Worm (Caenorhabditis elegans) whole organism, L4 larva: Measurements from ENCODE around the gene CD4.8.

Experiments
- F44E2.7 ChIP-seq: fragments of 200-800 bp; sonication (Bioruptor generic); IDR thresholded peaks from 2 replicates; pipeline ENCODE4 v2.1.2; 2022; ENCODE audit warnings: missing genetic modification characterization, missing compliant biosample characterization
- F49E8.2 ChIP-seq: sonication (generic microtip); optimal IDR thresholded peaks from 2 replicates; lab custom pipeline; 2016; ENCODE audit warnings: missing compliant biosample characterization, mild to moderate bottlenecking, missing genetic modification characterization, borderline replicate concordance
- R02D3.7 ChIP-seq: fragments of 150-350 bp; sonication (generic microtip); optimal IDR thresholded peaks from 3 replicates; lab custom pipeline; 2014; ENCODE audit warnings: missing biosample characterization, missing genetic modification characterization
- Y48G9A.11 ChIP-seq: fragments of 200-800 bp; sonication (Bioruptor generic); IDR thresholded peaks from 2 replicates; pipeline ENCODE4 v1.3.6; 2022; ENCODE audit warnings: missing genetic modification reagents, missing genetic modification characterization, missing compliant biosample characterization
- Y5F2A.4 ChIP-seq: fragments of 200-800 bp; sonication (Bioruptor generic); optimal IDR thresholded peaks from 2 replicates; lab custom pipeline; 2018; ENCODE audit warnings: mild to moderate bottlenecking, missing genetic modification characterization, missing compliant biosample characterization
- ZK546.5 ChIP-seq, 2 experiments: sonication (generic microtip); optimal IDR thresholded peaks; 2 replicates each; lab custom pipeline; 2017; ENCODE audit warnings: missing biosample characterization in 2 of 2, missing genetic modification characterization in 2 of 2
- arid-1 ChIP-seq: fragments of 200-800 bp; sonication (Bioruptor generic); conservative IDR thresholded peaks from 2 replicates; pipeline ENCODE4 v1.3.6; 2022; ENCODE audit warnings: missing genetic modification reagents, missing genetic modification characterization, missing compliant biosample characterization
- ces-1 ChIP-seq: fragments of 150-350 bp; sonication (generic microtip); optimal IDR thresholded peaks from 4 replicates; lab custom pipeline; 2014; ENCODE audit warnings: missing biosample characterization, missing genetic modification reagents, missing genetic modification characterization
- ctbp-1 ChIP-seq: fragments of 200-800 bp; sonication (Bioruptor generic); IDR thresholded peaks from 2 replicates; pipeline ENCODE4 v1.3.6; 2022; ENCODE audit warnings: missing genetic modification reagents, missing genetic modification characterization, missing compliant biosample characterization
- daf-16 ChIP-seq, 3 experiments: sonication (generic microtip); optimal IDR thresholded peaks; 2 replicates each; lab custom pipeline; 2016 to 2017; ENCODE audit warnings: missing genetic modification characterization in 3 of 3, missing genetic modification reagents in 3 of 3, mild to moderate bottlenecking in 2 of 3, missing compliant biosample characterization in 2 of 3, missing biosample characterization in 1 of 3, moderate library complexity in 1 of 3
- dmd-6 ChIP-seq: fragments of 200-800 bp; sonication (Bioruptor generic); IDR thresholded peaks from 2 replicates; pipeline ENCODE4 v1.3.6; 2022; ENCODE audit warnings: missing genetic modification reagents, missing genetic modification characterization, missing compliant biosample characterization
- dmd-8 ChIP-seq: fragments of 200-800 bp; sonication (Bioruptor generic); IDR thresholded peaks from 2 replicates; pipeline ENCODE4 v1.3.6; 2022; ENCODE audit warnings: missing genetic modification characterization, missing compliant biosample characterization
- dpl-1 ChIP-seq: fragments of 150-350 bp; optimal IDR thresholded peaks from 2 replicates; lab custom pipeline; 2014; ENCODE audit warnings: missing biosample characterization, missing genetic modification reagents, missing genetic modification characterization
- dve-1 ChIP-seq: sonication (generic microtip); optimal IDR thresholded peaks from 2 replicates; lab custom pipeline; 2017; ENCODE audit warnings: antibody characterized with exemption, mild to moderate bottlenecking, missing genetic modification characterization, missing compliant biosample characterization; ENCODE audit not compliant: insufficient read depth
- hlh-11 ChIP-seq: fragments of 200-800 bp; sonication (Bioruptor generic); optimal IDR thresholded peaks from 2 replicates; lab custom pipeline; 2018; ENCODE audit warnings: mild to moderate bottlenecking, missing genetic modification characterization, missing compliant biosample characterization
- hlh-30 ChIP-seq: sonication (generic microtip); optimal IDR thresholded peaks from 2 replicates; lab custom pipeline; 2017; ENCODE audit warnings: antibody characterized with exemption, mild to moderate bottlenecking, missing genetic modification characterization, missing compliant biosample characterization; ENCODE audit not compliant: insufficient read depth
- lim-7 ChIP-seq: fragments of 200-800 bp; sonication (Bioruptor generic); IDR thresholded peaks from 2 replicates; pipeline ENCODE4 v1.3.6; 2022; ENCODE audit warnings: missing genetic modification characterization, missing compliant biosample characterization
- mdl-1 ChIP-seq, 2 experiments: fragments of 150-350 bp in 1 of 2; sonication (generic microtip) in 1 of 2; optimal IDR thresholded peaks; 2 replicates each; lab custom pipeline; 2014 to 2017; ENCODE audit warnings: missing biosample characterization in 2 of 2, missing genetic modification characterization in 2 of 2
- mxl-2 ChIP-seq: fragments of 200-800 bp; sonication (Bioruptor generic); conservative IDR thresholded peaks from 2 replicates; pipeline ENCODE4 v1.3.6; 2022; ENCODE audit warnings: missing genetic modification reagents, missing genetic modification characterization, missing compliant biosample characterization
- mxl-3 ChIP-seq: fragments of 200-800 bp; sonication (Bioruptor generic); optimal IDR thresholded peaks from 2 replicates; lab custom pipeline; 2018; ENCODE audit warnings: mild to moderate bottlenecking, missing genetic modification characterization, missing compliant biosample characterization
- nhr-11 ChIP-seq: fragments of 150-350 bp; optimal IDR thresholded peaks from 2 replicates; lab custom pipeline; 2014; ENCODE audit warnings: missing biosample characterization, missing genetic modification characterization
- nhr-111 ChIP-seq: fragments of 200-800 bp; sonication (Bioruptor generic); optimal IDR thresholded peaks from 2 replicates; lab custom pipeline; 2018; ENCODE audit warnings: mild to moderate bottlenecking, missing genetic modification characterization, missing compliant biosample characterization
- nhr-28 ChIP-seq: fragments of 150-350 bp; optimal IDR thresholded peaks from 2 replicates; lab custom pipeline; 2014; ENCODE audit warnings: missing biosample characterization, missing genetic modification characterization
- nhr-41 ChIP-seq: fragments of 200-800 bp; sonication (Bioruptor generic); IDR thresholded peaks from 2 replicates; pipeline ENCODE4 v1.3.6; 2022; ENCODE audit warnings: missing genetic modification reagents, missing genetic modification characterization, missing compliant biosample characterization
- nhr-42 ChIP-seq: fragments of 200-800 bp; sonication (Bioruptor generic); IDR thresholded peaks from 2 replicates; pipeline ENCODE4 v1.3.6; 2022; ENCODE audit warnings: missing genetic modification characterization, missing compliant biosample characterization
- nhr-6 ChIP-seq: fragments of 150-350 bp; optimal IDR thresholded peaks from 2 replicates; lab custom pipeline; 2014; ENCODE audit warnings: missing biosample characterization, missing genetic modification characterization
- nhr-76 ChIP-seq: fragments of 150-350 bp; optimal IDR thresholded peaks from 2 replicates; lab custom pipeline; 2014; ENCODE audit warnings: missing biosample characterization, missing genetic modification characterization
- nhr-77 ChIP-seq: fragments of 150-350 bp; optimal IDR thresholded peaks from 2 replicates; lab custom pipeline; 2014; ENCODE audit warnings: missing biosample characterization, missing genetic modification characterization
- php-3 ChIP-seq: fragments of 200-800 bp; sonication (Bioruptor generic); IDR thresholded peaks from 2 replicates; pipeline ENCODE4 v1.3.6; 2022; ENCODE audit warnings: missing genetic modification reagents, missing genetic modification characterization, missing compliant biosample characterization
- pqm-1 ChIP-seq: sonication (generic microtip); optimal IDR thresholded peaks from 2 replicates; lab custom pipeline; 2017; ENCODE audit warnings: missing biosample characterization, missing genetic modification characterization
- rbr-2 ChIP-seq: sonication (generic microtip); optimal IDR thresholded peaks from 2 replicates; lab custom pipeline; 2016; ENCODE audit warnings: missing genotype, missing genetic modification characterization, missing compliant biosample characterization
- set-16 ChIP-seq: fragments of 200-800 bp; sonication (Bioruptor generic); IDR thresholded peaks from 2 replicates; pipeline ENCODE4 v1.3.6; 2022; ENCODE audit warnings: missing genetic modification reagents, missing genetic modification characterization, missing compliant biosample characterization
- skn-1 ChIP-seq: fragments of 150-350 bp; optimal IDR thresholded peaks from 2 replicates; lab custom pipeline; 2014; ENCODE audit warnings: missing biosample characterization, missing genetic modification characterization
- snpc-1.2 ChIP-seq: fragments of 200-800 bp; sonication (Bioruptor generic); IDR thresholded peaks from 2 replicates; pipeline ENCODE4 v1.3.6; 2022; ENCODE audit warnings: missing genetic modification reagents, missing genetic modification characterization, missing compliant biosample characterization
- tag-97 ChIP-seq: fragments of 200-800 bp; sonication (Bioruptor generic); IDR thresholded peaks from 2 replicates; pipeline ENCODE4 v1.3.6; 2022; ENCODE audit warnings: missing genetic modification characterization, missing compliant biosample characterization
- vab-7 ChIP-seq: fragments of 200-800 bp; sonication (Bioruptor generic); IDR thresholded peaks from 2 replicates; pipeline ENCODE4 v1.3.6; 2022; ENCODE audit warnings: missing genetic modification reagents, missing genetic modification characterization, missing compliant biosample characterization
- zfp-2 ChIP-seq: sonication (generic microtip); optimal IDR thresholded peaks from 2 replicates; lab custom pipeline; 2016; ENCODE audit warnings: mild to moderate bottlenecking, missing genetic modification characterization, missing compliant biosample characterization
- zip-11 ChIP-seq: fragments of 200-800 bp; sonication (Bioruptor generic); IDR thresholded peaks from 2 replicates; pipeline ENCODE4 v1.3.6; 2022; ENCODE audit warnings: missing genetic modification characterization, missing compliant biosample characterization
- ztf-11 ChIP-seq: fragments of 150-350 bp; optimal IDR thresholded peaks from 2 replicates; lab custom pipeline; 2014; ENCODE audit warnings: missing biosample characterization, missing genetic modification characterization

The CD4.8 gene

ce11 chrV:5601263-5601662, at the start of gene CD4.8:
Gene CD4.8 (minus strand): TSS chrV:5601363.
- TF ChIP-seq set-16 (GFP tag; lab: Robert Waterston, UW): no peak
- TF ChIP-seq hlh-30 (tag; lab: Kevin White, UChicago): no peak
- no peak for TF ChIP-seq lim-7 (GFP tag; lab: Robert Waterston, UW)
- no peak for TF ChIP-seq skn-1 (tag; lab: Kevin White, UChicago)
- no peak for TF ChIP-seq ces-1 (GFP tag; lab: Kevin White, UChicago)
- TF ChIP-seq ctbp-1 (GFP tag; lab: Robert Waterston, UW): no peak
- TF ChIP-seq F49E8.2 (tag; lab: Kevin White, UChicago): no peak
- no peak for TF ChIP-seq nhr-11 (tag; lab: Kevin White, UChicago)
- no peak for TF ChIP-seq nhr-28 (tag; lab: Kevin White, UChicago)
- no peak for TF ChIP-seq mxl-2
- TF ChIP-seq vab-7 (GFP tag; lab: Robert Waterston, UW): no peak
- no peak for TF ChIP-seq nhr-111 (GFP tag; lab: Kevin White, UChicago)

ce11 chrV:5647359-5647758, 46.2 kb upstream of the CD4.8 start, which contains the start of gene C14C11.4:
Gene C14C11.4 (plus strand): TSS chrV:5647610.
- peak; percentile 52 for TF ChIP-seq mxl-3
- no peak for TF ChIP-seq Y5F2A.4 (GFP tag; lab: Kevin White, UChicago)
- no peak for TF ChIP-seq vab-7 (GFP tag; lab: Robert Waterston, UW)
- no peak for TF ChIP-seq tag-97 (GFP tag; lab: Robert Waterston, UW)
- TF ChIP-seq zip-11: no peak
- no peak for TF ChIP-seq hlh-30 (tag; lab: Kevin White, UChicago)
- TF ChIP-seq arid-1 (GFP tag; lab: Robert Waterston, UW): no peak
- peak; percentile 75 for TF ChIP-seq nhr-28 (tag; lab: Kevin White, UChicago)
- TF ChIP-seq snpc-1.2 (GFP tag; lab: Robert Waterston, UW): no peak
- no peak for TF ChIP-seq nhr-76
- no peak for TF ChIP-seq nhr-111 (GFP tag; lab: Kevin White, UChicago)
- no peak for TF ChIP-seq ZK546.5 (tag; optimal IDR thresholded peaks at IDR 0.05; lab: Kevin White, UChicago)
- no peak for TF ChIP-seq dpl-1
- TF ChIP-seq dmd-6 (GFP tag; lab: Robert Waterston, UW): peak; percentile 65
- no peak for TF ChIP-seq dmd-8 (GFP tag; lab: Robert Waterston, UW)
- no peak for TF ChIP-seq nhr-77 (tag; lab: Kevin White, UChicago)
- TF ChIP-seq F44E2.7 (GFP tag; lab: Robert Waterston, UW): no peak
- no peak for TF ChIP-seq R02D3.7
- TF ChIP-seq mdl-1 (tag; optimal IDR thresholded peaks at IDR 0.05; lab: Kevin White, UChicago): peak in 1 of 2 experiments; percentile 4
- no peak for TF ChIP-seq daf-16 (GFP tag; optimal IDR thresholded peaks at IDR 0.05; lab: Kevin White, UChicago)
- TF ChIP-seq daf-16 (tag; optimal IDR thresholded peaks at IDR 0.05; lab: Kevin White, UChicago): no peak
- TF ChIP-seq nhr-41: no peak
- TF ChIP-seq pqm-1: peak; percentile 77
- TF ChIP-seq nhr-42 (GFP tag; lab: Robert Waterston, UW): no peak
- TF ChIP-seq hlh-11 (tag; lab: Kevin White, UChicago): peak; percentile 38
- TF ChIP-seq ztf-11: no peak
- no peak for TF ChIP-seq rbr-2 (tag; lab: Kevin White, UChicago)
- TF ChIP-seq Y48G9A.11: no peak
- TF ChIP-seq ctbp-1 (GFP tag; lab: Robert Waterston, UW): no peak

DNA sequence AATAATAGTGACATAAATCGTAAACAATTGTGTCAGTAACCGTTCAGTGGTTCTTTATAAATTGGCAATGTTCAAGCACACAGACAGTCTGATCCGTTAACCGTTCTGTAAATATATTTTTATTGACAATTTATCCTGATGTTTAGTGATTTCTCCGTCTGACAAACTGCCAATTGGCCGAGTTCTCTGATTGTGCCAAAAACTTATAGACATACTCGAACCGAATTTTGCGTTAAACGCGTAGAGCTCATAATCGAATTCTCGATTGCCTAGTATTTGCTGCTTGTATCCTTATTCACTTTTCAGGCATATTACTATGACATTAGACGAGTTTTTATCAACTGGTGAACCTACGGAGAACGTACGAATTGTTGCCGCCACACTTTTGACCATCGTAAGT, 43.0 kb upstream of the CD4.8 start, which contains the start of gene srx-117:
TSS of gene srx-117 (plus strand) at position 301 of the 400 bp plus-strand sequence.
- TF ChIP-seq snpc-1.2 (GFP tag; lab: Robert Waterston, UW) (no peak), F44E2.7 (GFP tag; lab: Robert Waterston, UW) (no peak), dmd-8 (GFP tag; lab: Robert Waterston, UW) (no peak)

- no peak for TF ChIP-seq php-3 (GFP tag; lab: Robert Waterston, UW)
- no peak for TF ChIP-seq lim-7 (GFP tag; lab: Robert Waterston, UW)
- peak; percentile 6 for TF ChIP-seq nhr-6 (tag; lab: Kevin White, UChicago)
- peak; percentile 28; the same call in 1 of the 2 replicates for TF ChIP-seq dmd-6 (GFP tag; lab: Robert Waterston, UW)
- TF ChIP-seq daf-16 (GFP tag; optimal IDR thresholded peaks at IDR 0.05; lab: Kevin White, UChicago): no peak
- TF ChIP-seq daf-16 (tag; optimal IDR thresholded peaks at IDR 0.05; lab: Kevin White, UChicago): peak; percentile 66
- TF ChIP-seq nhr-41: no peak
- no peak for TF ChIP-seq zfp-2 (tag; lab: Kevin White, UChicago)
- TF ChIP-seq dve-1 (tag; lab: Kevin White, UChicago): peak; percentile 32
- peak; percentile 18 for TF ChIP-seq nhr-28 (tag; lab: Kevin White, UChicago)
These were observed 33.3 kb upstream of the CD4.8 start for ce11 chrV:5634445-5634844.
